Fruit fly (Drosophila melanogaster): ENCODE results near the gene CG11586.

DNA sequence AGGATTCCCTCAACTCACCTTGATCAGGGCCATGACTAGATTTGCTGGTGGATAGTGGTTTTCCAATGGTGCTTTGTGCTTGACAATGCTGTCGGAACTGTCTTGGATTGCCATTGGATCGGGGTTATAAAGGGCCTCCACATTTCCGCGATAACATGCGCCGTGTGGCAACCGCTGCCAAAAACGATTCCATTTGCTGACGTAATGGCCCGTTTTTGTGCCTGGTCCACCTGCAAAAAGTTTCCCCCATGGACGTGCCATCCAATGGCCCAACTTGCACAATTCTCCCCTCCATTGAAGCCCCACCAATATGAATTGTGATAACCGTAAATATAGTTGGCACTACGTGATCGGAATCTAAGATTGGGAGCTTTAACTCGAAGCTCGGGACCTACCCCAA is 50.8 kb downstream of the CG11586 start, which contains the start of gene Cpr64Ab:
- TF ChIP-seq usp (GFP tag; optimal IDR thresholded peaks at IDR 0.05) (no peak), psq (optimal IDR thresholded peaks at IDR 0.05) (no peak), CG8478 (optimal IDR thresholded peaks at IDR 0.05) (no peak), Dll (optimal IDR thresholded peaks at IDR 0.05) (no peak)
